Fruit fly (Drosophila melanogaster) whole organism, embryonic: ENCODE measurements around the gene Tsp2A.

Experiments
- CG10267 ChIP-seq: fragments of 200-800 bp; sonication (Bioruptor generic); optimal IDR thresholded peaks from 2 replicates; lab custom pipeline; 2018; ENCODE audit warnings: missing biosample characterization, mild to moderate bottlenecking, missing genetic modification characterization, moderate library complexity
- CG10431 ChIP-seq: fragments of 200-800 bp; sonication (Bioruptor generic); optimal IDR thresholded peaks from 3 replicates; lab custom pipeline; 2018; ENCODE audit warnings: missing biosample characterization, mild to moderate bottlenecking, missing genetic modification characterization
- CG1233 ChIP-seq: fragments of 200-800 bp; sonication (Bioruptor generic); optimal IDR thresholded peaks from 4 replicates; lab custom pipeline; 2018; ENCODE audit warnings: missing biosample characterization, mild to moderate bottlenecking, missing genetic modification characterization
- CG12391 ChIP-seq: fragments of 200-800 bp; sonication (Bioruptor generic); optimal IDR thresholded peaks from 3 replicates; lab custom pipeline; 2018; ENCODE audit warnings: missing biosample characterization, mild to moderate bottlenecking, missing genetic modification characterization, moderate library complexity
- CG12659 ChIP-seq: fragments of 200-800 bp; sonication (Bioruptor generic); optimal IDR thresholded peaks from 3 replicates; lab custom pipeline; 2017; ENCODE audit warnings: mild to moderate bottlenecking, missing biosample characterization, missing genetic modification reagents, missing genetic modification characterization
- CG14441 ChIP-seq: fragments of 200-800 bp; sonication (Bioruptor generic); IDR thresholded peaks from 2 replicates; pipeline ENCODE4 v1.3.6; 2022; ENCODE audit warnings: missing biosample characterization, missing genetic modification characterization
- CG15073 ChIP-seq: fragments of 200-800 bp; sonication (Bioruptor generic); optimal IDR thresholded peaks from 2 replicates; lab custom pipeline; 2016; ENCODE audit warnings: missing biosample characterization, missing genetic modification characterization
- CG15601 ChIP-seq: fragments of 200-800 bp; sonication (Bioruptor generic); optimal IDR thresholded peaks from 3 replicates; lab custom pipeline; 2019; ENCODE audit warnings: missing biosample characterization, mild to moderate bottlenecking, missing genetic modification characterization, moderate library complexity
- CG16813 ChIP-seq: fragments of 200-800 bp; sonication (Bioruptor generic); IDR thresholded peaks from 3 replicates; pipeline ENCODE4 v1.3.6; 2022; ENCODE audit warnings: missing biosample characterization, missing genetic modification characterization; ENCODE audit not compliant: partially characterized antibody
- CG17829 ChIP-seq: fragments of 200-800 bp; optimal IDR thresholded peaks from 2 replicates; lab custom pipeline; 2019; ENCODE audit warnings: missing biosample characterization, mild to moderate bottlenecking, missing genetic modification characterization, moderate library complexity
- CG2129 ChIP-seq: fragments of 200-800 bp; sonication (Bioruptor generic); IDR thresholded peaks from 2 replicates; pipeline ENCODE4 v1.3.6; 2022; ENCODE audit warnings: missing biosample characterization, missing genetic modification characterization; ENCODE audit not compliant: partially characterized antibody
- CG34376 ChIP-seq: fragments of 200-800 bp; sonication (Bioruptor generic); optimal IDR thresholded peaks from 2 replicates; lab custom pipeline; 2018; ENCODE audit warnings: missing biosample characterization, mild to moderate bottlenecking, missing genetic modification characterization
- CG7928 ChIP-seq: fragments of 200-800 bp; sonication (Bioruptor generic); optimal IDR thresholded peaks from 2 replicates; lab custom pipeline; 2017; ENCODE audit warnings: missing biosample characterization, mild to moderate bottlenecking, missing genetic modification characterization
- CG8944 ChIP-seq: fragments of 200-800 bp; sonication (Bioruptor generic); optimal IDR thresholded peaks from 3 replicates; lab custom pipeline; 2016; ENCODE audit warnings: missing biosample characterization, missing genetic modification characterization
- CG9727 ChIP-seq: fragments of 200-800 bp; sonication (Bioruptor generic); optimal IDR thresholded peaks from 3 replicates; lab custom pipeline; 2017; ENCODE audit warnings: missing biosample characterization, mild to moderate bottlenecking, missing genetic modification characterization
- Dp ChIP-seq: fragments of 200-800 bp; sonication (Bioruptor generic); optimal IDR thresholded peaks from 2 replicates; lab custom pipeline; 2018; ENCODE audit warnings: missing biosample characterization, mild to moderate bottlenecking, missing genetic modification characterization, moderate library complexity
- E2f1 ChIP-seq: fragments of 200-800 bp; sonication (Bioruptor generic); IDR thresholded peaks from 2 replicates; pipeline ENCODE4 v1.3.6; 2022; ENCODE audit warnings: missing biosample characterization, missing genetic modification characterization
- HLH4C ChIP-seq: fragments of 200-800 bp; sonication (Bioruptor generic); IDR thresholded peaks from 3 replicates; pipeline ENCODE4 v1.3.6; 2022; ENCODE audit warnings: missing biosample characterization, missing genetic modification characterization; ENCODE audit not compliant: partially characterized antibody
- Hey ChIP-seq: fragments of 200-800 bp; sonication (Bioruptor generic); optimal IDR thresholded peaks from 3 replicates; lab custom pipeline; 2018; ENCODE audit warnings: missing biosample characterization, mild to moderate bottlenecking, missing genetic modification characterization
- Kr ChIP-seq: fragments of 200-800 bp; sonication (Bioruptor generic); optimal IDR thresholded peaks from 2 replicates; lab custom pipeline; 2017; ENCODE audit warnings: missing biosample characterization, mild to moderate bottlenecking, missing genetic modification characterization
- Max ChIP-seq: fragments of 200-800 bp; sonication (Bioruptor generic); optimal IDR thresholded peaks from 2 replicates; lab custom pipeline; 2016; ENCODE audit warnings: missing biosample characterization, mild to moderate bottlenecking, missing genetic modification characterization
- Mes4 ChIP-seq: fragments of 200-800 bp; sonication (Bioruptor generic); optimal IDR thresholded peaks from 2 replicates; lab custom pipeline; 2016; ENCODE audit warnings: missing biosample characterization, missing genetic modification characterization
- Nf-YA ChIP-seq: fragments of 200-800 bp; sonication (Bioruptor generic); IDR thresholded peaks from 2 replicates; pipeline ENCODE4 v1.3.6; 2022; ENCODE audit warnings: missing biosample characterization, missing genetic modification characterization
- Opbp ChIP-seq: fragments of 200-800 bp; sonication (Bioruptor generic); IDR thresholded peaks from 3 replicates; pipeline ENCODE4 v1.3.6; 2022; ENCODE audit warnings: missing biosample characterization, missing genetic modification characterization; ENCODE audit not compliant: partially characterized antibody
- Rfx ChIP-seq: fragments of 200-800 bp; sonication (Bioruptor generic); IDR thresholded peaks from 2 replicates; pipeline ENCODE4 v1.3.6; 2022; ENCODE audit warnings: missing biosample characterization, missing genetic modification characterization
- Tbp ChIP-seq: fragments of >200 bp; optimal IDR thresholded peaks from 2 replicates; lab custom pipeline; 2018; ENCODE audit warnings: missing biosample characterization, missing genetic modification characterization
- Trl ChIP-seq, 3 experiments: fragments of >200 bp in 2 of 3; fragments of 200-800 bp in 1 of 3; sonication (Bioruptor generic) in 1 of 3; optimal IDR thresholded peaks; 2 replicates in 1 of 3; 3 replicates in 2 of 3; lab custom pipeline; 2016 to 2017; ENCODE audit warnings: missing biosample characterization in 1 of 3, missing genetic modification characterization in 1 of 3
- ara ChIP-seq: fragments of 200-800 bp; sonication (Bioruptor generic); IDR thresholded peaks from 2 replicates; pipeline ENCODE4 v1.3.6; 2022; ENCODE audit warnings: missing biosample characterization, missing genetic modification characterization
- ash1 ChIP-seq: fragments of 200-800 bp; sonication (Bioruptor generic); optimal IDR thresholded peaks from 2 replicates; lab custom pipeline; 2018; ENCODE audit warnings: missing biosample characterization, mild to moderate bottlenecking, missing genetic modification characterization
- cato ChIP-seq: fragments of 200-800 bp; sonication (Bioruptor generic); optimal IDR thresholded peaks from 2 replicates; lab custom pipeline; 2016; ENCODE audit warnings: missing biosample characterization, missing genetic modification characterization, borderline replicate concordance
- ci ChIP-seq: fragments of 200-800 bp; sonication (Bioruptor generic); IDR thresholded peaks from 3 replicates; pipeline ENCODE4 v1.3.6; 2022; ENCODE audit warnings: missing biosample characterization, missing genetic modification characterization
- ftz-f1 ChIP-seq: fragments of 200-800 bp; sonication (Bioruptor generic); optimal IDR thresholded peaks from 2 replicates; lab custom pipeline; 2016; ENCODE audit warnings: missing biosample characterization, missing genetic modification characterization
- gcm2 ChIP-seq: fragments of 200-800 bp; sonication (Bioruptor generic); optimal IDR thresholded peaks from 2 replicates; lab custom pipeline; 2016; ENCODE audit warnings: missing biosample characterization, missing genetic modification characterization
- gfzf ChIP-seq: fragments of 200-800 bp; sonication (Bioruptor generic); optimal IDR thresholded peaks from 2 replicates; lab custom pipeline; 2016; ENCODE audit warnings: missing biosample characterization, mild to moderate bottlenecking, missing genetic modification characterization, moderate library complexity
- gsb-n ChIP-seq: fragments of 200-800 bp; sonication (Bioruptor generic); optimal IDR thresholded peaks from 3 replicates; lab custom pipeline; 2018; ENCODE audit warnings: missing biosample characterization, mild to moderate bottlenecking, missing genetic modification characterization
- h ChIP-seq: fragments of >200 bp; optimal IDR thresholded peaks from 2 replicates; lab custom pipeline; 2017
- kah ChIP-seq: fragments of 200-800 bp; sonication (Bioruptor generic); optimal IDR thresholded peaks from 2 replicates; lab custom pipeline; 2018; ENCODE audit warnings: missing biosample characterization, mild to moderate bottlenecking, missing genetic modification characterization
- lilli ChIP-seq: fragments of 200-800 bp; sonication (Bioruptor generic); optimal IDR thresholded peaks from 3 replicates; lab custom pipeline; 2016; ENCODE audit warnings: missing biosample characterization, missing genetic modification characterization
- nmo ChIP-seq: fragments of 200-800 bp; sonication (Bioruptor generic); optimal IDR thresholded peaks from 2 replicates; lab custom pipeline; 2018; ENCODE audit warnings: missing biosample characterization, mild to moderate bottlenecking, missing genetic modification characterization, moderate library complexity
- nom ChIP-seq: fragments of 200-800 bp; sonication (Bioruptor generic); optimal IDR thresholded peaks from 2 replicates; lab custom pipeline; 2017; ENCODE audit warnings: missing biosample characterization, missing genetic modification characterization, mild to moderate bottlenecking, moderate library complexity, missing genetic modification reagents
- org-1 ChIP-seq: fragments of 200-800 bp; sonication (Bioruptor generic); optimal IDR thresholded peaks from 2 replicates; lab custom pipeline; 2017; ENCODE audit warnings: missing biosample characterization, missing genetic modification characterization
- prd ChIP-seq, 3 experiments: fragments of >200 bp in 2 of 3; fragments of 200-800 bp in 1 of 3; sonication (Bioruptor generic) in 1 of 3; optimal IDR thresholded peaks in 2 of 3; IDR thresholded peaks in 1 of 3; 2 replicates in 2 of 3; 3 replicates in 1 of 3; pipeline versions ENCODE4 v1.3.6 to Lab custom; 2017 to 2022; ENCODE audit warnings: missing biosample characterization in 1 of 3, missing genetic modification characterization in 1 of 3
- seq ChIP-seq: fragments of 200-800 bp; sonication (Bioruptor generic); IDR thresholded peaks from 2 replicates; pipeline ENCODE4 v1.3.6; 2022; ENCODE audit warnings: missing biosample characterization, missing genetic modification characterization
- so ChIP-seq: fragments of 200-800 bp; sonication (Bioruptor generic); IDR thresholded peaks from 3 replicates; pipeline ENCODE4 v1.3.6; 2022; ENCODE audit warnings: missing biosample characterization, missing genetic modification characterization
- stwl ChIP-seq: fragments of 200-800 bp; sonication (Bioruptor generic); optimal IDR thresholded peaks from 3 replicates; lab custom pipeline; 2018; ENCODE audit warnings: missing biosample characterization, mild to moderate bottlenecking, missing genetic modification characterization, moderate library complexity
- tll ChIP-seq, 2 experiments: fragments of 200-800 bp in 1 of 2; fragments of >200 bp in 1 of 2; sonication (Bioruptor generic) in 1 of 2; optimal IDR thresholded peaks; 2 replicates each; lab custom pipeline; 2017 to 2019; ENCODE audit warnings: missing biosample characterization in 2 of 2, missing genetic modification characterization in 2 of 2, mild to moderate bottlenecking in 1 of 2, moderate library complexity in 1 of 2
- twi ChIP-seq: fragments of 200-800 bp; optimal IDR thresholded peaks from 2 replicates; lab custom pipeline; 2019; ENCODE audit warnings: missing biosample characterization, mild to moderate bottlenecking, missing genetic modification characterization, moderate library complexity
- vfl ChIP-seq: fragments of 200-800 bp; sonication (Bioruptor generic); optimal IDR thresholded peaks from 2 replicates; lab custom pipeline; 2016; ENCODE audit warnings: missing biosample characterization, missing genetic modification characterization
- vnd ChIP-seq: fragments of 200-800 bp; sonication (Bioruptor generic); IDR thresholded peaks from 3 replicates; pipeline ENCODE4 v1.3.6; 2022; ENCODE audit warnings: missing biosample characterization, missing genetic modification characterization; ENCODE audit not compliant: partially characterized antibody
- yki ChIP-seq: fragments of >200 bp; optimal IDR thresholded peaks from 3 replicates; lab custom pipeline; 2018

Gene Tsp2A

DNA sequence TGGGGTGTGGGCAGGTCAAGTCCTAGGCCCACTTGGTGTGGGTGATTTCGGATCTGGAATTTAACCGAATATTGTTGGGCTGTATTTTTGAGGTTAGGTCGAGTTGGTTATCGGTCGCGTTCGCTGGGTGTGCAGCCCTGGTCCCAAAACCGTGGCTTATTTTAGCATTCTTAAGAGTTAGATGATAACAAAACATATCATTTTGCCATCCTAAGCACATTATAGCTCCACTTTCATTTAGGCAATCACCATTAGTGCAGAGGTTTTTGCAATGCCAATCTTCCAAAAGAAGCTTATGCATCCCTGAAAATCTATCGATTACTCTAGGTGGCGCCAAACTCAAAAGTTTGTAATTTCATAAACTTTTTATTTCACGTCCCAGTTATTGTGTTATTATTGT lies 2.9 kb downstream of the Tsp2A start, which contains the start of gene MTPAP (continued):
- TF ChIP-seq CG2129 (0 out of 2 replicates have a peak, but pooled peaks have one; percentile 17), prd (optimal IDR thresholded peaks at IDR 0.05; lab: Kevin White, UChicago) (no peak), prd (GFP tag; IDR thresholded peaks at IDR 0.05; lab: Robert Waterston, UW) (no peak), CG9727 (no peak), cato (GFP tag; lab: Kevin White, UChicago) (no peak), E2f1 (GFP tag; lab: Robert Waterston, UW) (no peak), CG34376 (GFP tag; lab: Kevin White, UChicago) (no peak), seq (GFP tag; lab: Robert Waterston, UW) (no peak), stwl (tag; lab: Kevin White, UChicago) (peak; percentile 20), CG12391 (tag; lab: Kevin White, UChicago) (no peak), Dp (GFP tag; lab: Kevin White, UChicago) (peak; percentile 83), Tbp (GFP tag; lab: Kevin White, UChicago) (no peak), Rfx (GFP tag; lab: Robert Waterston, UW) (no peak), yki (lab: Kevin White, UChicago) (no peak), tll (GFP tag; optimal IDR thresholded peaks at IDR 0.05; lab: Kevin White, UChicago) (peak in 1 of 2 experiments; percentile 6), ash1 (GFP tag; lab: Kevin White, UChicago) (no peak), Nf-YA (GFP tag; lab: Robert Waterston, UW) (no peak), vfl (GFP tag; lab: Kevin White, UChicago) (no peak), CG15601 (tag; lab: Kevin White, UChicago) (no peak), twi (tag; lab: Kevin White, UChicago) (no peak), gfzf (peak; percentile 12), org-1 (GFP tag; lab: Kevin White, UChicago) (no peak), ftz-f1 (no peak), CG17829 (tag; lab: Kevin White, UChicago) (peak; percentile 30), HLH4C (GFP tag; lab: Robert Waterston, UW) (peak; percentile 79), CG10431 (GFP tag; lab: Kevin White, UChicago) (no peak), Opbp (peak; percentile 61; the same call in 1 of the 3 replicates), ci (GFP tag; lab: Robert Waterston, UW) (no peak), ara (no peak), nmo (GFP tag; lab: Kevin White, UChicago) (peak; percentile 54), CG16813 (GFP tag; lab: Robert Waterston, UW) (peak; percentile 67), Trl (optimal IDR thresholded peaks at IDR 0.05; lab: Kevin White, UChicago) (no peak), Trl (GFP tag; optimal IDR thresholded peaks at IDR 0.05; lab: Kevin White, UChicago) (peak; percentile 17), h (no peak), Mes4 (GFP tag; lab: Kevin White, UChicago) (peak; percentile 2), lilli (peak; percentile 44), nom (GFP tag; lab: Kevin White, UChicago) (no peak), kah (no peak), CG14441 (no peak), CG7928 (GFP tag; lab: Kevin White, UChicago) (peak; percentile 97), CG8944 (GFP tag; lab: Kevin White, UChicago) (peak; percentile 11), CG1233 (GFP tag; lab: Kevin White, UChicago) (no peak), CG12659 (GFP tag; lab: Kevin White, UChicago) (peak; percentile 28), gsb-n (tag; lab: Kevin White, UChicago) (no peak), Max (GFP tag; lab: Kevin White, UChicago) (peak; percentile 50), Kr (GFP tag; lab: Kevin White, UChicago) (no peak), so (GFP tag; lab: Robert Waterston, UW) (no peak), CG15073 (GFP tag; lab: Kevin White, UChicago) (no peak), Hey (tag; lab: Kevin White, UChicago) (no peak), CG10267 (peak; percentile 27), gcm2 (GFP tag; lab: Kevin White, UChicago) (no peak), vnd (GFP tag; lab: Robert Waterston, UW) (peak; percentile 64; the same call in 2 of the 3 replicates)
